Fruit fly (Drosophila melanogaster) whole organism: Measurements from ENCODE around the gene Gbs-70E.

Experiments used
- CG8478 ChIP-seq: fragments of >200 bp; optimal IDR thresholded peaks from 2 replicates; lab custom pipeline; 2018; ENCODE audit warnings: inconsistent platforms
- EcR ChIP-seq, 2 experiments: fragments of >200 bp; optimal IDR thresholded peaks; 2 replicates each; lab custom pipeline; 2017; ENCODE audit warnings: missing biosample characterization in 2 of 2, missing genetic modification characterization in 2 of 2, missing genetic modification reagents in 2 of 2
- pan ChIP-seq: fragments of >200 bp; optimal IDR thresholded peaks from 2 replicates; lab custom pipeline; 2017

DNA sequence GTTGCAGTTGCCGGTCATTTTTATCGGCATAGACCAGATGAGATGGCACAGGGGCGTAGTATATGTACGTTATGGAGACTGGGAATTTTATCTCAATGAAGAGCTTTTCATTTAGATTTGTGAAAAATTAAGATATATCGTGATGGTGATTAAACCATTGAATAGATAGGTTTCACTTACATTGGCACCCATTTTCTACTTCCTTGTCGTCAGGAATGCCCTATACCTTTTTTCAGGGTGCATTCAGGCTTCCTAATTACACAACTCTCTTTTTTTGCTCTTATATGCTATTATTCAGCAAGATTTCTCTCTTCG, 2.1 kb upstream of the Gbs-70E start:
- TF ChIP-seq EcR (GFP tag; optimal IDR thresholded peaks at IDR 0.05; lab: Kevin White, UChicago) = no peak
- no peak for TF ChIP-seq CG8478 (lab: Kevin White, UChicago)
- TF ChIP-seq pan (lab: Kevin White, UChicago) = no peak
